Fruit fly (Drosophila melanogaster) whole organism, wandering third instar larva: Measurements from ENCODE around the gene CG32544.

Experiments used
- Hnf4 ChIP-seq: fragments of 200-800 bp; sonication (Bioruptor generic); optimal IDR thresholded peaks from 2 replicates; lab custom pipeline; 2016; ENCODE audit warnings: missing biosample characterization, mild to moderate bottlenecking, missing genetic modification characterization
- lola ChIP-seq: fragments of >200 bp; optimal IDR thresholded peaks from 2 replicates; lab custom pipeline; 2017; ENCODE audit warnings: missing biosample characterization, missing genetic modification characterization

- TF ChIP-seq lola (GFP tag; lab: Kevin White, UChicago) = no peak
- no peak for TF ChIP-seq Hnf4 (GFP tag; lab: Kevin White, UChicago)
Measured at dm6 chrX:18868142-18868541, 8.1 kb downstream of the CG32544 start.
